Worm (Caenorhabditis elegans): ENCODE measurements around the gene Y51H7BR.4.
"Not testable (repeated sequence)": the region's sequence is repeated elsewhere in the genome, so short reads cannot be mapped to it uniquely, and the experiment has no call there.

Y51H7BR.4 gene

ce11 chrII:1545625-1546024 is 16.5 kb downstream of the Y51H7BR.4 start, which contains the start of gene K05F6.12:
Gene K05F6.12 (plus strand): TSS chrII:1545925.
- TF ChIP-seq syd-9 (tag; optimal IDR thresholded peaks at IDR 0.05): no peak
- TF ChIP-seq hlh-15 (tag; optimal IDR thresholded peaks at IDR 0.05): no peak
- no peak for TF ChIP-seq K02D7.2 (tag; optimal IDR thresholded peaks at IDR 0.05)
- no peak for TF ChIP-seq eyg-1 (tag; optimal IDR thresholded peaks at IDR 0.05)
- TF ChIP-seq ceh-18 (tag; optimal IDR thresholded peaks at IDR 0.05): no peak
- no peak for TF ChIP-seq pros-1 (tag; optimal IDR thresholded peaks at IDR 0.05)
- no peak for TF ChIP-seq dve-1 (tag; optimal IDR thresholded peaks at IDR 0.05)
- TF ChIP-seq madf-2 (tag; optimal IDR thresholded peaks at IDR 0.05): no peak
- TF ChIP-seq fax-1 (tag; optimal IDR thresholded peaks at IDR 0.05): no peak
- TF ChIP-seq nfya-1 (tag; optimal IDR thresholded peaks at IDR 0.05): no peak
- no peak for TF ChIP-seq ref-2 (tag; optimal IDR thresholded peaks at IDR 0.05)

ce11 chrII:1550501-1550900 is 21.3 kb downstream of the Y51H7BR.4 start, which contains the start of the genes fbxb-52 and fbxb-51:
Gene fbxb-52 (minus strand): TSS chrII:1550601.
Gene fbxb-51 (plus strand): TSS chrII:1550712.
- no peak for TF ChIP-seq ceh-48 (tag; optimal IDR thresholded peaks at IDR 0.05)
- TF ChIP-seq sox-4 (tag; optimal IDR thresholded peaks at IDR 0.05): no peak
- no peak for TF ChIP-seq hlh-6 (tag; optimal IDR thresholded peaks at IDR 0.05)
- no peak for TF ChIP-seq npax-4 (tag; optimal IDR thresholded peaks at IDR 0.05)
- TF ChIP-seq ttx-3 (tag; optimal IDR thresholded peaks at IDR 0.05): no peak
- no peak for TF ChIP-seq ceh-24 (tag; optimal IDR thresholded peaks at IDR 0.05)
- no peak for TF ChIP-seq C08G9.2 (tag; optimal IDR thresholded peaks at IDR 0.05)
- no peak for TF ChIP-seq unc-55 (GFP tag; optimal IDR thresholded peaks at IDR 0.05)
- TF ChIP-seq tbx-2 (tag; optimal IDR thresholded peaks at IDR 0.05): no peak
- no peak for TF ChIP-seq ama-1 (optimal IDR thresholded peaks at IDR 0.05)
- TF ChIP-seq pat-9 (tag; optimal IDR thresholded peaks at IDR 0.05): no peak
- no peak for TF ChIP-seq rnt-1 (tag; optimal IDR thresholded peaks at IDR 0.05)
- no peak for TF ChIP-seq syd-9 (tag; optimal IDR thresholded peaks at IDR 0.05)
- no peak for TF ChIP-seq ceh-9 (tag; optimal IDR thresholded peaks at IDR 0.05)
- no peak for TF ChIP-seq zip-5 (tag; optimal IDR thresholded peaks at IDR 0.05)
- no peak for TF ChIP-seq ceh-18 (tag; optimal IDR thresholded peaks at IDR 0.05)

- TF ChIP-seq elt-2, nhr-11, syd-9 (tag; optimal IDR thresholded peaks at IDR 0.05): not testable (repeated sequence)
These were observed 27.1 kb downstream of the Y51H7BR.4 start, which contains the start of the genes fbxb-54 and fbxb-50 for ce11 chrII:1556217-1556616. Gene fbxb-54 (minus strand): TSS chrII:1556317. Gene fbxb-50 (plus strand): TSS chrII:1556443.

ce11 chrII:1560839-1561238 is 31.7 kb downstream of the Y51H7BR.4 start:
- TF ChIP-seq tbx-7 (tag; optimal IDR thresholded peaks at IDR 0.05) (no peak), T23F11.4 (GFP tag; optimal IDR thresholded peaks at IDR 0.05) (no peak), ceh-22 (tag; optimal IDR thresholded peaks at IDR 0.05) (no peak), pax-1 (tag; optimal IDR thresholded peaks at IDR 0.05) (no peak), eyg-1 (tag; optimal IDR thresholded peaks at IDR 0.05) (no peak), fkh-6 (tag; optimal IDR thresholded peaks at IDR 0.05) (no peak), hlh-13 (GFP tag; optimal IDR thresholded peaks at IDR 0.05) (no peak), C38D4.7 (GFP tag; optimal IDR thresholded peaks at IDR 0.05) (no peak), hlh-30 (tag; optimal IDR thresholded peaks at IDR 0.05; ENCODE audit: insufficient read depth) (no peak)

- TF ChIP-seq zip-5 (tag; optimal IDR thresholded peaks at IDR 0.05) (no peak), K09A11.1 (tag; optimal IDR thresholded peaks at IDR 0.05; ENCODE audit: insufficient read depth) (no peak), pha-4 (tag; optimal IDR thresholded peaks at IDR 0.05) (no peak), ceh-2 (tag; optimal IDR thresholded peaks at IDR 0.05) (no peak)
These were observed 32.7 kb downstream of the Y51H7BR.4 start, which contains the start of gene K05F6.14 for ce11 chrII:1561863-1562262. Gene K05F6.14 (plus strand): TSS chrII:1562163.
